Worm (Caenorhabditis elegans): ENCODE data around the gene mab-7.

- TF ChIP-seq rcor-1 (GFP tag; IDR thresholded peaks at IDR 0.05) (no peak), somi-1 (GFP tag; optimal IDR thresholded peaks at IDR 0.05) (no peak), F52B5.7 (tag; optimal IDR thresholded peaks at IDR 0.05) (no peak), unc-62 (GFP tag; optimal IDR thresholded peaks at IDR 0.05) (no peak), T26A5.8 (tag; optimal IDR thresholded peaks at IDR 0.05) (no peak), F10E7.11 (tag; optimal IDR thresholded peaks at IDR 0.05) (no peak), madf-3 (GFP tag; IDR thresholded peaks at IDR 0.05) (no peak)
Observed at ce11 chrX:888294-888693, 9.6 kb downstream of the mab-7 start, which contains the start of gene mam-1.
